Worm (Caenorhabditis elegans) whole organism, mixed stage, embryonic: Measurements from ENCODE around the gene T26A8.4.

Experiments used
- M03D4.4 ChIP-seq: sonication (generic microtip); optimal IDR thresholded peaks from 2 replicates; lab custom pipeline; 2017; ENCODE audit warnings: mild to moderate bottlenecking, missing genetic modification characterization, missing compliant biosample characterization
- bed-3 ChIP-seq: fragments of 200-800 bp; sonication (Bioruptor generic); optimal IDR thresholded peaks from 3 replicates; lab custom pipeline; 2018; ENCODE audit warnings: mild to moderate bottlenecking, missing genetic modification characterization, moderate library complexity, missing compliant biosample characterization
- blmp-1 ChIP-seq: fragments of 150-350 bp; optimal IDR thresholded peaks from 2 replicates; lab custom pipeline; 2014; ENCODE audit warnings: missing biosample characterization, missing genetic modification characterization
- ceh-39 ChIP-seq: fragments of 150-350 bp; optimal IDR thresholded peaks from 2 replicates; lab custom pipeline; 2014; ENCODE audit warnings: missing biosample characterization, missing genetic modification characterization
- ceh-43 ChIP-seq: fragments of 200-800 bp; sonication (Bioruptor generic); optimal IDR thresholded peaks from 2 replicates; lab custom pipeline; 2018; ENCODE audit warnings: mild to moderate bottlenecking, missing genetic modification characterization, moderate library complexity, missing compliant biosample characterization
- ceh-83 ChIP-seq: fragments of 200-800 bp; sonication (Bioruptor generic); optimal IDR thresholded peaks from 2 replicates; lab custom pipeline; 2018; ENCODE audit warnings: mild to moderate bottlenecking, missing genetic modification characterization, missing compliant biosample characterization
- ces-1 ChIP-seq: fragments of 150-350 bp; optimal IDR thresholded peaks from 2 replicates; lab custom pipeline; 2014; ENCODE audit warnings: missing biosample characterization, missing genetic modification reagents, missing genetic modification characterization
- cnd-1 ChIP-seq: fragments of 200-800 bp; sonication (Bioruptor generic); optimal IDR thresholded peaks from 2 replicates; lab custom pipeline; 2018; ENCODE audit warnings: mild to moderate bottlenecking, missing genetic modification characterization, missing compliant biosample characterization
- drap-1 ChIP-seq: fragments of 200-800 bp; sonication (Bioruptor generic); optimal IDR thresholded peaks from 3 replicates; lab custom pipeline; 2018; ENCODE audit warnings: mild to moderate bottlenecking, missing genetic modification characterization, missing compliant biosample characterization
- elt-1 ChIP-seq: sonication (generic microtip); optimal IDR thresholded peaks from 2 replicates; lab custom pipeline; 2017; ENCODE audit warnings: missing genetic modification characterization, mild to moderate bottlenecking, missing compliant biosample characterization, antibody characterized with exemption, moderate library complexity, borderline replicate concordance; ENCODE audit not compliant: insufficient read depth
- elt-3 ChIP-seq: fragments of 150-350 bp; optimal IDR thresholded peaks from 2 replicates; lab custom pipeline; 2014; ENCODE audit warnings: missing biosample characterization, missing genetic modification characterization
- flh-1 ChIP-seq: fragments of 200-800 bp; sonication (Bioruptor generic); optimal IDR thresholded peaks from 2 replicates; lab custom pipeline; 2018; ENCODE audit warnings: mild to moderate bottlenecking, missing genetic modification characterization, moderate library complexity, missing compliant biosample characterization
- ham-2 ChIP-seq: fragments of 200-800 bp; sonication (Bioruptor generic); optimal IDR thresholded peaks from 2 replicates; lab custom pipeline; 2018; ENCODE audit warnings: mild to moderate bottlenecking, missing genetic modification characterization, missing compliant biosample characterization
- hlh-1 ChIP-seq: fragments of 150-350 bp; optimal IDR thresholded peaks from 2 replicates; lab custom pipeline; 2014; ENCODE audit warnings: missing biosample characterization, missing genetic modification reagents, missing genetic modification characterization
- lin-13 ChIP-seq: fragments of 150-350 bp; optimal IDR thresholded peaks from 2 replicates; lab custom pipeline; 2014; ENCODE audit warnings: missing biosample characterization, missing genetic modification characterization
- lin-32 ChIP-seq: fragments of 200-800 bp; sonication (Bioruptor generic); optimal IDR thresholded peaks from 2 replicates; lab custom pipeline; 2018; ENCODE audit warnings: mild to moderate bottlenecking, missing genetic modification characterization, missing compliant biosample characterization
- lsy-2 ChIP-seq: fragments of 150-350 bp; optimal IDR thresholded peaks from 2 replicates; lab custom pipeline; 2014; ENCODE audit warnings: missing biosample characterization, missing genetic modification characterization
- mab-5 ChIP-seq: fragments of 150-350 bp; optimal IDR thresholded peaks from 2 replicates; lab custom pipeline; 2014; ENCODE audit warnings: missing biosample characterization, missing genetic modification characterization
- mep-1 ChIP-seq: fragments of 150-350 bp; optimal IDR thresholded peaks from 2 replicates; lab custom pipeline; 2017; ENCODE audit warnings: missing biosample characterization, missing genetic modification reagents, missing genetic modification characterization, inconsistent platforms
- mls-2 ChIP-seq: sonication (generic microtip); optimal IDR thresholded peaks from 2 replicates; lab custom pipeline; 2016; ENCODE audit warnings: mild to moderate bottlenecking, missing genetic modification characterization, moderate library complexity, missing compliant biosample characterization
- nhr-12 ChIP-seq: fragments of 150-350 bp; optimal IDR thresholded peaks from 2 replicates; lab custom pipeline; 2014; ENCODE audit warnings: missing biosample characterization, missing genetic modification characterization
- nhr-2 ChIP-seq: fragments of 150-350 bp; optimal IDR thresholded peaks from 2 replicates; lab custom pipeline; 2014; ENCODE audit warnings: missing biosample characterization, missing genetic modification characterization
- nhr-237 ChIP-seq: fragments of 150-350 bp; optimal IDR thresholded peaks from 2 replicates; lab custom pipeline; 2014; ENCODE audit warnings: missing biosample characterization, missing genetic modification characterization
- nhr-28 ChIP-seq: fragments of 150-350 bp; optimal IDR thresholded peaks from 2 replicates; lab custom pipeline; 2014; ENCODE audit warnings: missing biosample characterization, missing genetic modification characterization
- nhr-76 ChIP-seq: sonication (generic microtip); optimal IDR thresholded peaks from 2 replicates; lab custom pipeline; 2017; ENCODE audit warnings: missing biosample characterization, missing genetic modification characterization
- pha-4 ChIP-seq: fragments of 150-350 bp; optimal IDR thresholded peaks from 2 replicates; lab custom pipeline; 2018; ENCODE audit warnings: missing biosample characterization, missing genetic modification reagents, missing genetic modification characterization
- sem-2 ChIP-seq: fragments of 200-800 bp; sonication (Bioruptor generic); optimal IDR thresholded peaks from 2 replicates; lab custom pipeline; 2018; ENCODE audit warnings: mild to moderate bottlenecking, missing genetic modification characterization, missing compliant biosample characterization
- snpc-4 ChIP-seq: fragments of 150-350 bp; optimal IDR thresholded peaks from 2 replicates; lab custom pipeline; 2014; ENCODE audit warnings: missing biosample characterization, missing genetic modification characterization
- sptf-1 ChIP-seq: sonication (generic microtip); optimal IDR thresholded peaks from 2 replicates; lab custom pipeline; 2017; ENCODE audit warnings: mild to moderate bottlenecking, missing genetic modification characterization, moderate library complexity, missing compliant biosample characterization
- tbx-8 ChIP-seq: fragments of 200-800 bp; sonication (Bioruptor generic); optimal IDR thresholded peaks from 2 replicates; lab custom pipeline; 2018; ENCODE audit warnings: mild to moderate bottlenecking, missing genetic modification characterization, moderate library complexity, missing compliant biosample characterization
- unc-120 ChIP-seq: sonication (generic microtip); optimal IDR thresholded peaks from 2 replicates; lab custom pipeline; 2017; ENCODE audit warnings: missing genetic modification characterization, missing compliant biosample characterization; ENCODE audit not compliant: poor library complexity, severe bottlenecking
- unc-39 ChIP-seq: fragments of 150-350 bp; optimal IDR thresholded peaks from 2 replicates; lab custom pipeline; 2014; ENCODE audit warnings: missing biosample characterization, missing genetic modification characterization
- unc-62 ChIP-seq: fragments of 150-350 bp; optimal IDR thresholded peaks from 2 replicates; lab custom pipeline; 2014; ENCODE audit warnings: missing biosample characterization, missing genetic modification reagents, missing genetic modification characterization
- zip-8 ChIP-seq: fragments of 150-350 bp; optimal IDR thresholded peaks from 2 replicates; lab custom pipeline; 2014; ENCODE audit warnings: missing biosample characterization, missing genetic modification characterization
- ztf-11 ChIP-seq: fragments of 150-350 bp; optimal IDR thresholded peaks from 2 replicates; lab custom pipeline; 2014; ENCODE audit warnings: missing biosample characterization, missing genetic modification characterization

The T26A8.4 gene

ce11 chrIV:8432709-8433108 is at the start of gene T26A8.4, which contains the start of gene pdtf-1:
Gene T26A8.4 (minus strand): TSS chrIV:8432893.
Gene pdtf-1 (plus strand): TSS chrIV:8433038.
- peak; percentile 97 for TF ChIP-seq hlh-1 (tag; lab: Kevin White, UChicago)
- peak; percentile 99 for TF ChIP-seq mep-1
- no peak for TF ChIP-seq elt-1 (tag; lab: Kevin White, UChicago)
- peak; percentile 46 for TF ChIP-seq elt-3
- no peak for TF ChIP-seq nhr-76 (tag; lab: Kevin White, UChicago)
- peak; percentile 100 for TF ChIP-seq ceh-39
- no peak for TF ChIP-seq unc-39 (tag; lab: Kevin White, UChicago)
- no peak for TF ChIP-seq snpc-4
- peak; percentile 51 for TF ChIP-seq ceh-43 (GFP tag; lab: Kevin White, UChicago)
- peak; percentile 91 for TF ChIP-seq lin-13 (tag; lab: Kevin White, UChicago)
- peak; percentile 25 for TF ChIP-seq zip-8 (tag; lab: Kevin White, UChicago)
- TF ChIP-seq nhr-237 (tag; lab: Kevin White, UChicago), result peak; percentile 95
- no peak for TF ChIP-seq flh-1 (GFP tag; lab: Kevin White, UChicago)
- peak; percentile 63 for TF ChIP-seq cnd-1 (tag; lab: Kevin White, UChicago)
- TF ChIP-seq ztf-11 (tag; lab: Kevin White, UChicago), result peak; percentile 81
- TF ChIP-seq unc-62 (GFP tag; lab: Kevin White, UChicago), result peak; percentile 89
- TF ChIP-seq mab-5, result peak; percentile 38
- no peak for TF ChIP-seq nhr-28 (tag; lab: Kevin White, UChicago)
- peak; percentile 64 for TF ChIP-seq drap-1 (GFP tag; lab: Kevin White, UChicago)
- TF ChIP-seq blmp-1 (tag; lab: Kevin White, UChicago), result peak; percentile 23
- no peak for TF ChIP-seq tbx-8 (GFP tag; lab: Kevin White, UChicago)
- peak; percentile 83 for TF ChIP-seq ces-1 (GFP tag; lab: Kevin White, UChicago)
- peak; percentile 16 for TF ChIP-seq sem-2 (GFP tag; lab: Kevin White, UChicago)
- TF ChIP-seq nhr-2 (tag; lab: Kevin White, UChicago), result peak; percentile 64
- peak; percentile 35 for TF ChIP-seq M03D4.4 (tag; lab: Kevin White, UChicago)
- peak; percentile 80 for TF ChIP-seq ceh-83 (GFP tag; lab: Kevin White, UChicago)
- peak; percentile 66 for TF ChIP-seq nhr-12 (tag; lab: Kevin White, UChicago)
- TF ChIP-seq lsy-2 (tag; lab: Kevin White, UChicago), result peak; percentile 99
- no peak for TF ChIP-seq bed-3 (GFP tag; lab: Kevin White, UChicago)
- no peak for TF ChIP-seq lin-32 (GFP tag; lab: Kevin White, UChicago)
- peak; percentile 76 for TF ChIP-seq ham-2 (GFP tag; lab: Kevin White, UChicago)
- peak; percentile 51 for TF ChIP-seq unc-120 (tag; lab: Kevin White, UChicago)
- peak; percentile 80 for TF ChIP-seq sptf-1
- peak; percentile 49 for TF ChIP-seq mls-2 (tag; lab: Kevin White, UChicago)
- peak; percentile 98 for TF ChIP-seq pha-4 (tag; lab: Kevin White, UChicago)
- TF ChIP-seq, all 35 proteins: peak for 26

- TF ChIP-seq unc-62 (GFP tag; lab: Kevin White, UChicago) (no peak), sem-2 (GFP tag; lab: Kevin White, UChicago) (no peak), blmp-1 (tag; lab: Kevin White, UChicago) (no peak), ces-1 (GFP tag; lab: Kevin White, UChicago) (no peak), cnd-1 (tag; lab: Kevin White, UChicago) (no peak)
Measured at ce11 chrIV:8481308-8481707, 48.6 kb upstream of the T26A8.4 start, which contains the start of gene spp-8. Gene spp-8 (plus strand): TSS chrIV:8481664.

- TF ChIP-seq ces-1 (GFP tag; lab: Kevin White, UChicago) (no peak), ceh-83 (GFP tag; lab: Kevin White, UChicago) (no peak), zip-8 (tag; lab: Kevin White, UChicago) (no peak), flh-1 (GFP tag; lab: Kevin White, UChicago) (no peak), lin-13 (tag; lab: Kevin White, UChicago) (no peak), blmp-1 (tag; lab: Kevin White, UChicago) (no peak), mab-5 (no peak), lsy-2 (tag; lab: Kevin White, UChicago) (no peak), sem-2 (GFP tag; lab: Kevin White, UChicago) (no peak), nhr-76 (tag; lab: Kevin White, UChicago) (no peak), ceh-39 (no peak), tbx-8 (GFP tag; lab: Kevin White, UChicago) (no peak), sptf-1 (no peak)
Measured at ce11 chrIV:8479346-8479745, 46.7 kb upstream of the T26A8.4 start, which contains the start of gene hlh-12. Gene hlh-12 (minus strand): TSS chrIV:8479446.
